Worm (Caenorhabditis elegans): ENCODE data around the gene srh-52.

Gene srh-52

ce11 chrV:15379817-15380216 lies 3.7 kb upstream of the srh-52 start, which contains the start of gene srh-251:
Gene srh-251 (minus strand): TSS chrV:15379917.
- no peak for TF ChIP-seq elt-2 (tag; optimal IDR thresholded peaks at IDR 0.05)
- TF ChIP-seq Y116A8C.19 (tag; optimal IDR thresholded peaks at IDR 0.05; ENCODE audit: borderline replicate concordance), result no peak
- no peak for TF ChIP-seq xbp-1 (tag; optimal IDR thresholded peaks at IDR 0.05)
- no peak for TF ChIP-seq mep-1 (tag; optimal IDR thresholded peaks at IDR 0.05)
- TF ChIP-seq nhr-28 (tag; optimal IDR thresholded peaks at IDR 0.05), result no peak
- no peak for TF ChIP-seq snu-23 (GFP tag; optimal IDR thresholded peaks at IDR 0.05)
- no peak for TF ChIP-seq unc-130 (tag; optimal IDR thresholded peaks at IDR 0.05)
- no peak for TF ChIP-seq nhr-71 (tag; optimal IDR thresholded peaks at IDR 0.05)
- TF ChIP-seq ztf-4 (tag; optimal IDR thresholded peaks at IDR 0.05), result no peak
- no peak for TF ChIP-seq aha-1 (tag; optimal IDR thresholded peaks at IDR 0.05)
- no peak for TF ChIP-seq dpl-1 (GFP tag; optimal IDR thresholded peaks at IDR 0.05)
- no peak for TF ChIP-seq nhr-90 (tag; optimal IDR thresholded peaks at IDR 0.05; ENCODE audit: poor library complexity)

- TF ChIP-seq F16B12.6 (tag; optimal IDR thresholded peaks at IDR 0.05) (no peak), sox-4 (tag; optimal IDR thresholded peaks at IDR 0.05) (no peak), zag-1 (tag; optimal IDR thresholded peaks at IDR 0.05) (no peak), mep-1 (tag; optimal IDR thresholded peaks at IDR 0.05) (no peak), Y116A8C.19 (tag; optimal IDR thresholded peaks at IDR 0.05; ENCODE audit: borderline replicate concordance) (no peak), nhr-90 (tag; optimal IDR thresholded peaks at IDR 0.05; ENCODE audit: poor library complexity) (no peak), unc-30 (tag; optimal IDR thresholded peaks at IDR 0.05) (no peak), ama-1 (optimal IDR thresholded peaks at IDR 0.05) (no peak), ztf-4 (tag; optimal IDR thresholded peaks at IDR 0.05) (no peak), lin-15B (tag; optimal IDR thresholded peaks at IDR 0.05) (no peak), fkh-10 (GFP tag; optimal IDR thresholded peaks at IDR 0.05) (no peak), lsy-2 (tag; optimal IDR thresholded peaks at IDR 0.05) (no peak), ets-5 (GFP tag; IDR thresholded peaks at IDR 0.05) (no peak), dpl-1 (GFP tag; optimal IDR thresholded peaks at IDR 0.05) (no peak), hlh-17 (GFP tag; optimal IDR thresholded peaks at IDR 0.05; ENCODE audit: borderline replicate concordance) (no peak), swsn-7 (tag; optimal IDR thresholded peaks at IDR 0.05) (no peak), aha-1 (tag; optimal IDR thresholded peaks at IDR 0.05) (no peak)
Observed at ce11 chrV:15377903-15378302, 1.8 kb upstream of the srh-52 start, which contains the start of gene srh-122. Gene srh-122 (minus strand): TSS chrV:15378003.

- no peak for TF ChIP-seq alr-1 (tag; optimal IDR thresholded peaks at IDR 0.05; ENCODE audit: borderline replicate concordance)
- no peak for TF ChIP-seq nhr-47 (tag; optimal IDR thresholded peaks at IDR 0.05)
- TF ChIP-seq dsc-1 (tag; optimal IDR thresholded peaks at IDR 0.05), result no peak
- TF ChIP-seq aly-2 (tag; optimal IDR thresholded peaks at IDR 0.05), result no peak
- TF ChIP-seq nhr-11 (tag; optimal IDR thresholded peaks at IDR 0.05), result no peak
- no peak for TF ChIP-seq irx-1 (tag; optimal IDR thresholded peaks at IDR 0.05)
- TF ChIP-seq elt-2 (tag; optimal IDR thresholded peaks at IDR 0.05), result no peak
- TF ChIP-seq hpl-2 (GFP tag; optimal IDR thresholded peaks at IDR 0.05), result no peak
- TF ChIP-seq ceh-90 (tag; optimal IDR thresholded peaks at IDR 0.05), result no peak
- no peak for TF ChIP-seq tlp-1 (tag; optimal IDR thresholded peaks at IDR 0.05)
Observed at ce11 chrV:15369707-15370106, 6.4 kb downstream of the srh-52 start, which contains the start of gene nhr-269. Gene nhr-269 (minus strand): TSS chrV:15369807.

ce11 chrV:15367770-15368169 lies 8.4 kb downstream of the srh-52 start:
- TF ChIP-seq sup-37 (GFP tag; optimal IDR thresholded peaks at IDR 0.05) (no peak), nhr-71 (tag; optimal IDR thresholded peaks at IDR 0.05) (no peak), F16B12.6 (tag; optimal IDR thresholded peaks at IDR 0.05) (no peak), unc-62 (GFP tag; optimal IDR thresholded peaks at IDR 0.05) (no peak), mdl-1 (tag; optimal IDR thresholded peaks at IDR 0.05) (no peak), egl-27 (tag; optimal IDR thresholded peaks at IDR 0.05) (no peak), unc-130 (tag; optimal IDR thresholded peaks at IDR 0.05) (no peak)

Measured in whole organism, L1 larva.